Worm (Caenorhabditis elegans) whole organism, L4 larva: ENCODE results near the gene dos-3.
A peak's percentile ranks its signal among the peaks of the same experiment; 100 is the strongest.

Source experiments
- aha-1 ChIP-seq: fragments of 150-350 bp; peaks from one replicate; lab custom pipeline; 2014; ENCODE audit warnings: missing biosample characterization, missing genetic modification characterization
- ama-1 ChIP-seq: fragments of 150-350 bp; optimal IDR thresholded peaks from 2 replicates; lab custom pipeline; 2014; ENCODE audit warnings: inconsistent platforms, mixed read lengths
- ceh-82 ChIP-seq: sonication (generic microtip); optimal IDR thresholded peaks from 2 replicates; lab custom pipeline; 2017; ENCODE audit warnings: missing biosample characterization, missing genetic modification characterization
- daf-12 ChIP-seq: fragments of 150-350 bp; optimal IDR thresholded peaks from 2 replicates; lab custom pipeline; 2014; ENCODE audit warnings: missing biosample characterization, missing genetic modification reagents, missing genetic modification characterization
- fkh-10 ChIP-seq: fragments of 150-350 bp; optimal IDR thresholded peaks from 2 replicates; lab custom pipeline; 2014; ENCODE audit warnings: missing biosample characterization, missing genetic modification reagents, missing genetic modification characterization
- hlh-11 ChIP-seq: fragments of 200-800 bp; sonication (Bioruptor generic); optimal IDR thresholded peaks from 2 replicates; lab custom pipeline; 2018; ENCODE audit warnings: mild to moderate bottlenecking, missing genetic modification characterization, missing compliant biosample characterization
- lsy-2 ChIP-seq, 2 experiments: fragments of 150-350 bp in 1 of 2; sonication (generic microtip) in 1 of 2; optimal IDR thresholded peaks; 2 replicates each; lab custom pipeline; 2014 to 2017; ENCODE audit warnings: missing biosample characterization in 2 of 2, missing genetic modification characterization in 2 of 2
- nhr-11 ChIP-seq: fragments of 150-350 bp; optimal IDR thresholded peaks from 2 replicates; lab custom pipeline; 2014; ENCODE audit warnings: missing biosample characterization, missing genetic modification characterization
- pha-4 ChIP-seq, 2 experiments: fragments of 150-350 bp in 1 of 2; fragments of 200-800 bp in 1 of 2; sonication (Bioruptor generic) in 1 of 2; IDR thresholded peaks in 1 of 2; optimal IDR thresholded peaks in 1 of 2; 2 replicates each; pipeline versions ENCODE4 v1.3.6 to Lab custom; 2014 to 2022; ENCODE audit warnings: missing genetic modification characterization in 2 of 2, missing genetic modification reagents in 2 of 2, missing biosample characterization in 1 of 2, missing compliant biosample characterization in 1 of 2
- unc-62 ChIP-seq, 3 experiments: fragments of 150-350 bp in 1 of 3; sonication (generic microtip); optimal IDR thresholded peaks in 2 of 3; peaks in 1 of 3; 1 replicate in 1 of 3; 2 replicates in 2 of 3; lab custom pipeline; 2014 to 2017; ENCODE audit warnings: missing biosample characterization in 3 of 3, missing genetic modification characterization in 3 of 3, missing genetic modification reagents in 3 of 3, missing genotype in 1 of 3
- vab-7 ChIP-seq: fragments of 200-800 bp; sonication (Bioruptor generic); IDR thresholded peaks from 2 replicates; pipeline ENCODE4 v1.3.6; 2022; ENCODE audit warnings: missing genetic modification reagents, missing genetic modification characterization, missing compliant biosample characterization

ce11 chrIII:833711-834442 is 5.5 kb downstream of the dos-3 start:
- TF ChIP-seq pha-4 (GFP tag; IDR thresholded peaks at IDR 0.05; lab: Robert Waterston, UW), result peak; percentile 79
- peak; percentile 75 for TF ChIP-seq pha-4 (tag; optimal IDR thresholded peaks at IDR 0.05; lab: Kevin White, UChicago)
- TF ChIP-seq ama-1 (lab: Kevin White, UChicago), result peak; percentile 97
- TF ChIP-seq aha-1 (tag; lab: Kevin White, UChicago), result peak; percentile 99
- TF ChIP-seq unc-62 (GFP tag; optimal IDR thresholded peaks at IDR 0.05 in 1 of 2; lab: Kevin White, UChicago), result peak; percentile 25 to 100
- TF ChIP-seq unc-62 (tag; optimal IDR thresholded peaks at IDR 0.05; lab: Kevin White, UChicago), result no peak
- TF ChIP-seq vab-7 (GFP tag; lab: Robert Waterston, UW), result peak; percentile 50; the same call in 1 of the 2 replicates
- TF ChIP-seq nhr-11 (tag; lab: Kevin White, UChicago), result peak; percentile 96
- no peak for TF ChIP-seq daf-12
- no peak for TF ChIP-seq ceh-82 (tag; lab: Kevin White, UChicago)
- TF ChIP-seq hlh-11 (tag; lab: Kevin White, UChicago), result peak; percentile 98
- peak; percentile 96 for TF ChIP-seq fkh-10 (GFP tag; lab: Kevin White, UChicago)
- TF ChIP-seq lsy-2 (tag; optimal IDR thresholded peaks at IDR 0.05; lab: Kevin White, UChicago), result peak; percentile 78 to 92
